In genomic region chr3R:13716827-13717226, dm6 we compare ENCODE assay signal across 1 fruit fly cellular context.
TF ChIP-seq lines count a peak whose summit lies in the region.

No protein-coding gene starts in this region.

TF ChIP-seq in whole organism, embryonic, 481 proteins besides CTCF, POLR2A, EP300 and RAD21 (continued from another document):
- no peak for TF ChIP-seq hkb (optimal IDR thresholded peaks at IDR 0.05; lab: Kevin White, UChicago)
- TF ChIP-seq hkb (GFP tag; IDR thresholded peaks at IDR 0.05; lab: Robert Waterston, UW), result peak; percentile 78
- TF ChIP-seq Side (GFP tag; optimal IDR thresholded peaks at IDR 0.05; lab: Kevin White, UChicago), result no peak
- TF ChIP-seq CG12104 (GFP tag; optimal IDR thresholded peaks at IDR 0.05; lab: Kevin White, UChicago), result no peak
- TF ChIP-seq gsb-n (tag; optimal IDR thresholded peaks at IDR 0.05; lab: Kevin White, UChicago), result no peak
- peak; percentile 33 for TF ChIP-seq pnt (GFP tag; optimal IDR thresholded peaks at IDR 0.05; lab: Kevin White, UChicago)
- TF ChIP-seq unpg (GFP tag; optimal IDR thresholded peaks at IDR 0.05; lab: Kevin White, UChicago), result peak; percentile 47
- no peak for TF ChIP-seq CG14710 (tag; optimal IDR thresholded peaks at IDR 0.05; lab: Kevin White, UChicago)
- 0 out of 2 replicates have a peak, but pooled peaks have one; percentile 29 for TF ChIP-seq CG7372 (GFP tag; IDR thresholded peaks at IDR 0.05; lab: Robert Waterston, UW)
- TF ChIP-seq gem (tag; optimal IDR thresholded peaks at IDR 0.05; lab: Kevin White, UChicago), result peak; percentile 59
- peak; percentile 59 for TF ChIP-seq Antp (GFP tag; optimal IDR thresholded peaks at IDR 0.05; lab: Kevin White, UChicago)
- no peak for TF ChIP-seq CG12299 (tag; optimal IDR thresholded peaks at IDR 0.05; lab: Kevin White, UChicago)
- TF ChIP-seq CG1602 (GFP tag; optimal IDR thresholded peaks at IDR 0.05; lab: Kevin White, UChicago), result no peak
- no peak for TF ChIP-seq CG3726 (GFP tag; IDR thresholded peaks at IDR 0.05; lab: Robert Waterston, UW)
- no peak for TF ChIP-seq gcm2 (GFP tag; optimal IDR thresholded peaks at IDR 0.05; lab: Kevin White, UChicago)
- peak; percentile 35; the same call in 1 of the 3 replicates for TF ChIP-seq CG14050 (GFP tag; IDR thresholded peaks at IDR 0.05; lab: Robert Waterston, UW)
- peak; percentile 63; the same call in 1 of the 3 replicates for TF ChIP-seq so (GFP tag; IDR thresholded peaks at IDR 0.05; lab: Robert Waterston, UW)
- TF ChIP-seq Gug (GFP tag; IDR thresholded peaks at IDR 0.05; lab: Robert Waterston, UW), result peak; percentile 15; the same call in 1 of the 4 replicates
- TF ChIP-seq Poxn (GFP tag; IDR thresholded peaks at IDR 0.05; lab: Robert Waterston, UW), result no peak
- TF ChIP-seq CG33557 (GFP tag; optimal IDR thresholded peaks at IDR 0.05; lab: Kevin White, UChicago), result no peak
- TF ChIP-seq sens (GFP tag; lab: Kevin White, UChicago), result peak; percentile 77
- TF ChIP-seq chinmo (GFP tag; IDR thresholded peaks at IDR 0.05; lab: Robert Waterston, UW; ENCODE audit: partially characterized antibody), result no peak
- peak; percentile 39 for TF ChIP-seq CG13624 (GFP tag; optimal IDR thresholded peaks at IDR 0.05; lab: Kevin White, UChicago)
- TF ChIP-seq inv (GFP tag; IDR thresholded peaks at IDR 0.05; lab: Robert Waterston, UW; ENCODE audit: partially characterized antibody), result no peak
- TF ChIP-seq danr (GFP tag; IDR thresholded peaks at IDR 0.05; lab: Robert Waterston, UW), result no peak
- TF ChIP-seq CG30403 (GFP tag; optimal IDR thresholded peaks at IDR 0.05; lab: Kevin White, UChicago), result peak; percentile 51
- peak; percentile 12 for TF ChIP-seq CG12391 (tag; optimal IDR thresholded peaks at IDR 0.05; lab: Kevin White, UChicago)
- TF ChIP-seq Ptx1 (GFP tag; IDR thresholded peaks at IDR 0.05; lab: Robert Waterston, UW), result peak; percentile 63
- TF ChIP-seq CG10959 (GFP tag; IDR thresholded peaks at IDR 0.05; lab: Robert Waterston, UW), result 0 out of 2 replicates have a peak, but pooled peaks have one; percentile 15
- TF ChIP-seq aop (GFP tag; IDR thresholded peaks at IDR 0.05; lab: Robert Waterston, UW), result peak; percentile 21; the same call in 1 of the 2 replicates
- peak; percentile 57; the same call in 1 of the 2 replicates for TF ChIP-seq Xrp1 (GFP tag; IDR thresholded peaks at IDR 0.05; lab: Robert Waterston, UW)
- no peak for TF ChIP-seq Doc3 (GFP tag; IDR thresholded peaks at IDR 0.05; lab: Robert Waterston, UW; ENCODE audit: partially characterized antibody)
- no peak for TF ChIP-seq CG3163 (GFP tag; optimal IDR thresholded peaks at IDR 0.05; lab: Kevin White, UChicago)
- peak; percentile 62 for TF ChIP-seq sisA (GFP tag; IDR thresholded peaks at IDR 0.05; lab: Robert Waterston, UW)
- no peak for TF ChIP-seq ato (GFP tag; IDR thresholded peaks at IDR 0.05; lab: Robert Waterston, UW; ENCODE audit: partially characterized antibody)
- TF ChIP-seq Fer3 (tag; optimal IDR thresholded peaks at IDR 0.05; lab: Kevin White, UChicago), result no peak
- no peak for TF ChIP-seq prd (optimal IDR thresholded peaks at IDR 0.05; lab: Kevin White, UChicago)
- peak; percentile 60; the same call in 2 of the 3 replicates for TF ChIP-seq prd (GFP tag; IDR thresholded peaks at IDR 0.05; lab: Robert Waterston, UW)
- no peak for TF ChIP-seq CG6175 (GFP tag; IDR thresholded peaks at IDR 0.05; lab: Robert Waterston, UW)
- TF ChIP-seq CG17328 (GFP tag; IDR thresholded peaks at IDR 0.05; lab: Robert Waterston, UW), result peak; percentile 60
- no peak for TF ChIP-seq CrebB (tag; optimal IDR thresholded peaks at IDR 0.05; lab: Kevin White, UChicago)
- no peak for TF ChIP-seq CG7357 (GFP tag; IDR thresholded peaks at IDR 0.05; lab: Robert Waterston, UW)
- no peak for TF ChIP-seq CG2678 (tag; optimal IDR thresholded peaks at IDR 0.05; lab: Kevin White, UChicago)
- TF ChIP-seq CG10543 (GFP tag; optimal IDR thresholded peaks at IDR 0.05; lab: Kevin White, UChicago), result no peak
- TF ChIP-seq bbx (GFP tag; IDR thresholded peaks at IDR 0.05; lab: Robert Waterston, UW; ENCODE audit: partially characterized antibody), result no peak
- TF ChIP-seq E2f1 (GFP tag; IDR thresholded peaks at IDR 0.05; lab: Robert Waterston, UW), result 0 out of 2 replicates have a peak, but pooled peaks have one; percentile 9
- TF ChIP-seq CG10366 (GFP tag; IDR thresholded peaks at IDR 0.05; lab: Robert Waterston, UW), result peak; percentile 60
- TF ChIP-seq CG15269 (tag; optimal IDR thresholded peaks at IDR 0.05; lab: Kevin White, UChicago), result no peak
- no peak for TF ChIP-seq sim (GFP tag; IDR thresholded peaks at IDR 0.05; lab: Robert Waterston, UW)
- TF ChIP-seq CG8290 (GFP tag; optimal IDR thresholded peaks at IDR 0.05; lab: Kevin White, UChicago), result no peak
- peak in 1 of 2 experiments; percentile 1 for TF ChIP-seq CG8290 (tag; optimal IDR thresholded peaks at IDR 0.05; lab: Kevin White, UChicago)
- peak; percentile 32 for TF ChIP-seq CG1647 (GFP tag; optimal IDR thresholded peaks at IDR 0.05; lab: Kevin White, UChicago)
- peak; percentile 34; the same call in 1 of the 2 replicates for TF ChIP-seq lmd (GFP tag; IDR thresholded peaks at IDR 0.05; lab: Robert Waterston, UW)
- no peak for TF ChIP-seq vfl (GFP tag; optimal IDR thresholded peaks at IDR 0.05; lab: Kevin White, UChicago)
- TF ChIP-seq Abd-B (GFP tag; optimal IDR thresholded peaks at IDR 0.05; lab: Kevin White, UChicago), result peak; percentile 21
- peak; percentile 55 for TF ChIP-seq Aef1 (GFP tag; IDR thresholded peaks at IDR 0.05; lab: Robert Waterston, UW)
- TF ChIP-seq CG6689 (GFP tag; IDR thresholded peaks at IDR 0.05; lab: Robert Waterston, UW), result peak; percentile 39; the same call in 1 of the 2 replicates
- peak; percentile 24 for TF ChIP-seq ATbp (GFP tag; optimal IDR thresholded peaks at IDR 0.05; lab: Kevin White, UChicago)
- TF ChIP-seq en (GFP tag; optimal IDR thresholded peaks at IDR 0.05; lab: Kevin White, UChicago), result no peak
- no peak for TF ChIP-seq CG7928 (GFP tag; optimal IDR thresholded peaks at IDR 0.05; lab: Kevin White, UChicago)
- no peak for TF ChIP-seq CG4404 (GFP tag; IDR thresholded peaks at IDR 0.05; lab: Robert Waterston, UW)
- peak; percentile 71; the same call in 1 of the 3 replicates for TF ChIP-seq ci (GFP tag; IDR thresholded peaks at IDR 0.05; lab: Robert Waterston, UW)
- TF ChIP-seq CG15073 (GFP tag; optimal IDR thresholded peaks at IDR 0.05; lab: Kevin White, UChicago), result no peak
- peak; percentile 6 for TF ChIP-seq CG4820 (GFP tag; optimal IDR thresholded peaks at IDR 0.05; lab: Kevin White, UChicago)
- TF ChIP-seq tin (GFP tag; optimal IDR thresholded peaks at IDR 0.05; lab: Kevin White, UChicago), result no peak
- no peak for TF ChIP-seq CG17361 (GFP tag; IDR thresholded peaks at IDR 0.05; lab: Robert Waterston, UW)
- TF ChIP-seq CG9797 (GFP tag; optimal IDR thresholded peaks at IDR 0.05; lab: Kevin White, UChicago), result no peak
- TF ChIP-seq ase (GFP tag; IDR thresholded peaks at IDR 0.05; lab: Robert Waterston, UW), result 0 out of 3 replicates have a peak, but pooled peaks have one; percentile 49
- TF ChIP-seq vvl (GFP tag; IDR thresholded peaks at IDR 0.05; lab: Robert Waterston, UW), result peak; percentile 68
- TF ChIP-seq CG10321 (GFP tag; IDR thresholded peaks at IDR 0.05; lab: Robert Waterston, UW), result no peak
- TF ChIP-seq CG7987 (GFP tag; optimal IDR thresholded peaks at IDR 0.05; lab: Kevin White, UChicago), result no peak
- no peak for TF ChIP-seq gro (GFP tag; optimal IDR thresholded peaks at IDR 0.05; lab: Kevin White, UChicago)
- no peak for TF ChIP-seq ems (GFP tag; optimal IDR thresholded peaks at IDR 0.05; lab: Kevin White, UChicago)
- TF ChIP-seq CG2202 (tag; optimal IDR thresholded peaks at IDR 0.05; lab: Kevin White, UChicago), result no peak
- peak; percentile 7 for TF ChIP-seq Ets97D (GFP tag; optimal IDR thresholded peaks at IDR 0.05; lab: Kevin White, UChicago)
- no peak for TF ChIP-seq luna (GFP tag; optimal IDR thresholded peaks at IDR 0.05; lab: Kevin White, UChicago)
- TF ChIP-seq Scr (GFP tag; IDR thresholded peaks at IDR 0.05; lab: Robert Waterston, UW; ENCODE audit: partially characterized antibody), result no peak
- no peak for TF ChIP-seq tup (GFP tag; optimal IDR thresholded peaks at IDR 0.05; lab: Kevin White, UChicago)
- peak; percentile 76 for TF ChIP-seq CG11504 (tag; optimal IDR thresholded peaks at IDR 0.05; lab: Kevin White, UChicago)
- TF ChIP-seq CG32772 (GFP tag; IDR thresholded peaks at IDR 0.05; lab: Robert Waterston, UW), result 0 out of 2 replicates have a peak, but pooled peaks have one; percentile 48
- TF ChIP-seq NK7.1 (GFP tag; optimal IDR thresholded peaks at IDR 0.05; lab: Kevin White, UChicago), result no peak
- TF ChIP-seq onecut (GFP tag; IDR thresholded peaks at IDR 0.05; lab: Robert Waterston, UW), result 0 out of 2 replicates have a peak, but pooled peaks have one; percentile 9
- TF ChIP-seq dysf (GFP tag; IDR thresholded peaks at IDR 0.05; lab: Robert Waterston, UW), result peak; percentile 44; the same call in 1 of the 3 replicates
- no peak for TF ChIP-seq CG11456 (GFP tag; IDR thresholded peaks at IDR 0.05; lab: Robert Waterston, UW)
- no peak for TF ChIP-seq Meics (GFP tag; optimal IDR thresholded peaks at IDR 0.05; lab: Kevin White, UChicago)
- TF ChIP-seq kay (GFP tag; optimal IDR thresholded peaks at IDR 0.05; lab: Kevin White, UChicago), result peak; percentile 50
- TF ChIP-seq bsh (GFP tag; optimal IDR thresholded peaks at IDR 0.05; lab: Kevin White, UChicago), result peak; percentile 30 to 61
- TF ChIP-seq pum (GFP tag; optimal IDR thresholded peaks at IDR 0.05; lab: Kevin White, UChicago), result peak; percentile 17
- peak; percentile 59 for TF ChIP-seq CG7839 (tag; optimal IDR thresholded peaks at IDR 0.05; lab: Kevin White, UChicago)
- TF ChIP-seq ap (GFP tag; IDR thresholded peaks at IDR 0.05; lab: Robert Waterston, UW), result peak; percentile 17; the same call in 1 of the 2 replicates
- TF ChIP-seq NC2α (GFP tag; optimal IDR thresholded peaks at IDR 0.05; lab: Kevin White, UChicago), result no peak
- TF ChIP-seq dimm (GFP tag; IDR thresholded peaks at IDR 0.05; lab: Robert Waterston, UW), result 0 out of 2 replicates have a peak, but pooled peaks have one; percentile 12
